Worm (Caenorhabditis elegans): ENCODE measurements around the gene B0495.9.

The B0495.9 gene

DNA sequence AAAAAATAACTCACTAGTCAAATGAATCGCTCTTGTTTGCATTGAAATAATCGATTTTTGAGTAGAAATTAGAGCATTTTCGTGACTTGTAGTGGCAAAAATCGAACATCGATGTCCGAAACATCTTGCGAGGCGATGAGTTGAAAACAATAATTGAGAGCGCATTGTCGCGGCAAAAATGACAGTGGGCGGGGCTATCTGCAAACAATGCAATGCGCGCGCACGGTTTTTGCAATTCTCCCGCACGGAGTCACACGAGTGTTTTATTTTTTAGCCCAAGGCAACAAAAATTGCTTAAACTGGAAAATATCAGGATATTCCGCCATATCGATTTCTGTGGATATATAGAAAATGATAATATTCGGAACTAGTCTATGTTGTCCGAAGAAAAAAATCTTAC lies at the start of gene B0495.9:
TSS of gene B0495.9 (minus strand) at position 171 of the 400 bp plus-strand sequence.
- TF ChIP-seq dao-5 (tag; optimal IDR thresholded peaks at IDR 0.05) (no peak), W03F9.2 (tag; optimal IDR thresholded peaks at IDR 0.05) (peak; percentile 14), him-1 (tag; optimal IDR thresholded peaks at IDR 0.05) (peak; percentile 78)

DNA sequence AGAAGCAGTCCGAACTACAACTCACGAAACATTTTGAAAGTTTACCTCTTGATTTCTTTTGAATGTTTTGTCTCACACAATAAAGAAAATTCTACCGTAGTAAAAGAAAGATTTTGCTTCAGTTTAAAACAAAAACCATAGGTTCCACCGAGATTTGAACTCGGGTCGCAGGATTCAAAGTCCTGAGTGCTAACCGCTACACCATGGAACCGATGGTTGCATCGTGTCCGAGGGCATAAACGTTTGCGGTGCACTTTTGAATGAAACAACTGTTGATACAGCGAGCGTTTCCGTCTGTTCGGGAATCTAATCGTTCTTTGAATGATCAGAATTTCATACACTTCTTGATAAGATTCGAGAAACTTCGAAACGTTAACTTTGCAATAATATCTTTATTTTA lies 48.3 kb upstream of the B0495.9 start:
- peak; percentile 38 for TF ChIP-seq dao-5 (tag; optimal IDR thresholded peaks at IDR 0.05)
- TF ChIP-seq W03F9.2 (tag; optimal IDR thresholded peaks at IDR 0.05) = peak; percentile 32
- no peak for TF ChIP-seq him-1 (tag; optimal IDR thresholded peaks at IDR 0.05)

DNA sequence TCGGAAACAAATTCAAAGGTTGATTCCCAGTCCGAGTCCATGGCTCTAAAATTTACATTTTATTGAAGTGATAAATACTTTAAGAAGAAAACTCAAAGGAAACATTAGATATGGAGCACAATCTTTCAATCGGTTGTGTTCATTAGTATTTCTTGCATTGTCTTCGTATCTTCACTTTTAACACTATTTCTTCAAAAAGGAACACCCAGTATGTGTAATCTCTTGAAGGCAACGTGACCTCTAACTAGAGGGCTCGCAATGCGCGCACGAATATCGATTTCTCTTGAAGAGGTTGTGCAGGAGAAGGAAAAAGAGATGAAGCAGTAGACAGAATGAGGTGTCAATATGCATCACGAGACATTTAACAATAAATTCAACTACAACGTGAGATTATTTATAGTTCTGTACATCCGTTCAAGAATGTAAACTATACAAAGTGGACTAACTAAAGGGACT lies 46.6 kb upstream of the B0495.9 start, which contains the start of the genes B0228.6 and B0228.1:
TSS of gene B0228.6 (minus strand) at position 51 of the 456 bp plus-strand sequence.
TSS of gene B0228.1 (plus strand) at position 228 of the 456 bp plus-strand sequence.
- TF ChIP-seq dao-5 (tag; optimal IDR thresholded peaks at IDR 0.05) = no peak
- no peak for TF ChIP-seq W03F9.2 (tag; optimal IDR thresholded peaks at IDR 0.05)

DNA sequence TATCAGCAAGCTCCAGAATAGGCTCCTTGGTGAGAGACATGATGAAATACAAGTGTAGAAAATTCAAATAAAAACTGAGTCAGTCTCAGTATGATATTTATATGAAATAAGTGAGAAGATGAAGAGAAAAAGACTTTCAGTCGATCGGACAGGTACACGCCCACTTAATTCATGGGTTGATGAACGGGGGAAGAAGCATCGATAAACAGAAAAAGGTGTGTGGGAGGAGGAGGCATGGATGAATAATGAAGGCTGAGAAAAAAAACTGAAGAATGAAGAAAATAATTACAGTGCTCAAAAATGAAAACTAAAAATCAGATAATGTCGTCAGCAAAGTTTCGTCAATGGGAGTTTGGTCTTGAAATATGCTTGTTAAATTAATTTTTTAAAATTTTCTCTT lies 45.0 kb upstream of the B0495.9 start, which contains the start of gene trx-1:
TSS of gene trx-1 (minus strand) at position 101 of the 400 bp plus-strand sequence.
- TF ChIP-seq W03F9.2 (tag; optimal IDR thresholded peaks at IDR 0.05) = no peak
- no peak for TF ChIP-seq dao-5 (tag; optimal IDR thresholded peaks at IDR 0.05)
- TF ChIP-seq him-1 (tag; optimal IDR thresholded peaks at IDR 0.05) = no peak

DNA sequence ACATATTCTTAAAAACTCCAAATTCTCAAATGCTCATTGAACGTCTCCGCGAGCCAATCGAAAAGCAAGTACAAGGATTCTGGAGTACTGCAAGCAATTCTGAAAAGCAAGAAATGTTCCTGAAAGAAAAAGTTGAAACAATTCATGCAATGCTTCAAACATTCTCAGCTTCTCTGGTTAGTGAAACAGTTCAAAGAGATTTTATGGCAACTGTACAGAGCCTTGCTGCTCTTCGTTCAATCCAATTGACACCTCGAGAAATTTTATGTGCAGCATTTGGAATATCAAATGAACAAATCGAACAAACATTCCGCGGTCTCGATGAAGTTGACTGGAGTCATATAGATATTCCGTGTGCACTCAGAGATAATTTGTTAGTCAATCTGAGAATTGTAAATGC lies 28.2 kb upstream of the B0495.9 start:
- TF ChIP-seq dao-5 (tag; optimal IDR thresholded peaks at IDR 0.05) = no peak
- no peak for TF ChIP-seq him-1 (tag; optimal IDR thresholded peaks at IDR 0.05)
- TF ChIP-seq W03F9.2 (tag; optimal IDR thresholded peaks at IDR 0.05) = no peak

DNA sequence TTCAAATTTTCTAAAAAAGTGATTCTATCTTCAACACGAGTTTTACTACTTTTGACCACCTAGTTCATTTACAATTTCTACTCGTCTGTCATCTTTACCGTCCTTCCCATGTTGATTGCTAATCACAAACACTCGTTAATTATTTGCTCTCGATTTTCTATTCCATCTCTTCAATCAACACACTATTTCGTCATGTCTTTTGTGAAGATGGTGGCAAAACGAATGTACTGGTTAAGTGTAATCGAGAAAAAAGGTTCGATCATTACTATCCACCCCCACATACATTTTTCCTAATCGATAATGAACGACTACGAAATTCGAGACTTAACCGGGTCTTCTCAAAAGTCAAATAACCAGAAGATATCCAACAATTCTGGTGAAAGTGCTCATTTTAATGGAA lies 16.1 kb upstream of the B0495.9 start, which contains the start of gene cpna-2:
TSS of gene cpna-2 (plus strand) at position 301 of the 400 bp plus-strand sequence.
- TF ChIP-seq dao-5 (tag; optimal IDR thresholded peaks at IDR 0.05) (no peak), W03F9.2 (tag; optimal IDR thresholded peaks at IDR 0.05) (no peak)

DNA sequence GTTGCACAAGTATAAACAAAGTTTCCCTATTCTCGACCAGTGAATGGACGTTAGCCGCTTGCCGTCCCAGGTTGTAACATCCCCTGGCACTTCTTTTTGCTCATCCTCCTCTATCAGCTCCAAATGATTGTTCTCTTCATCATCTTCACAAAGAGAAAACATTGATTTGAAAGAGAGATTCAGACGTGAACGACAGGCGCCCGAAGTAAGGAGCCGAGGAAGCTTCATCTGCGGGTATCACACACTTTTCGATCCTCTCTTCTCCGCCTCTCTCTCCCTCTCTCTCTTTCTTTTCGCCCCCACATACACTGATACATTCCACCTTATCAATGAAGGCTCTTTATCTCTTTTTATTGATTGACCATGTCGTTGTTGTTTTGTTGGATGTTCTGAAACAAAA lies 14.3 kb upstream of the B0495.9 start:
- TF ChIP-seq him-1 (tag; optimal IDR thresholded peaks at IDR 0.05) (no peak), dao-5 (tag; optimal IDR thresholded peaks at IDR 0.05) (no peak), W03F9.2 (tag; optimal IDR thresholded peaks at IDR 0.05) (no peak)

DNA sequence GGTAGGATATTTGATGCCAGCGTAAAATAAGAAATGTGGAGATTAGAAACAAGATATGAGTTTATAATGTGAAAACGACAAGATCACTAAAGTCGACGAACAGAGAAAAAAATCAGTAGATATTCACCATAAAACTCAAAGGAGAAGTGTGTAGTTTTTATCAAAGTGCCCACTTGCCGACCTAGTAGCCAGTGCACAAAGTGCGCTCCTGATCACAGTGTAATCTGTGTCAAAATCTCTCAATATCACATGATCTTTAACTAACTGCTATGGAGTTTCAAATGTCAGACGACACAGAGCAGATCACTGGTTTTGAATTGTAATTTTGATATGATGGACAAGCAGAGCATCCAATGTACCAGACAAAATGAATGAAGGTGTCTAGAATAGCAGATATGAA lies 12.0 kb upstream of the B0495.9 start:
- TF ChIP-seq dao-5 (tag; optimal IDR thresholded peaks at IDR 0.05) (no peak), him-1 (tag; optimal IDR thresholded peaks at IDR 0.05) (no peak), W03F9.2 (tag; optimal IDR thresholded peaks at IDR 0.05) (no peak)

DNA sequence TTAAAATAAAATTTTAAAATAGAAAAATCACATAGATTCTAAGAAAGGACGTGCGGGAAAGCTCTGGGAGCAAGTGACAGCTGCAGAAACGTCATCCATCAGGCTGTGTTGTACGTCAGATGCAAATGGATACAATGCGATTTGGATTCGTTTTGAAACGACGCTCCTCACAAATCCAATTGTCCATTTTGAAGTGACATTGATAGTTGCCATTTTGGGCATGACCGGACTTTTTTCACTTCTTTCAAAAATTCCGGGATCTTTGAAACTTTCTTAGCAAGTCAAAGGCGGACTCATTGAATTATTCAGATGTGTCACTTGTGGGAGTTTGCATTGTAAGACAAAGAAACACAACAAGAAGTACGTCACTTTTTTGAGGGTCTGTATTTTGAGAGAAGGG lies 10.5 kb upstream of the B0495.9 start:
- no peak for TF ChIP-seq him-1 (tag; optimal IDR thresholded peaks at IDR 0.05)

DNA sequence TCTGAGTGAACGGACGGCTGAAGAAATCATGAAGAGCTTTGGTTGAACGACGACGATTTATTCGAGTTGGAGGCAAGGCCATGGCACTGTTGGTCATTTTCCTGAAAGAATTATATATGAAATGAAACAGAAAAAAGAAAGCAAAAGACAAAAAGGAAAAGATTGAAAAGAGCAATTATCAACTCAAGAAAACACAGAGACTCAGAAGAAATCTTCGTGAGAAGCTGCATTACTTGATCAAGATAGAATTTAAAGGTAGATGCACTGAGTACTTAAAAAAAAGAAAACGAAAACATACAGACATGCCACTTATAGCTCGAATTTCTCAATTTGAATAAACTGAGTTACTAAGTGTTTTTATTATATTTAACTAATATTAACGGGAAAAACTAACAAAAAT lies 10.0 kb upstream of the B0495.9 start, which contains the start of gene cpna-5:
TSS of gene cpna-5 (minus strand) at position 101 of the 400 bp plus-strand sequence.
- no peak for TF ChIP-seq dao-5 (tag; optimal IDR thresholded peaks at IDR 0.05)
- no peak for TF ChIP-seq W03F9.2 (tag; optimal IDR thresholded peaks at IDR 0.05)
- TF ChIP-seq him-1 (tag; optimal IDR thresholded peaks at IDR 0.05) = no peak

DNA sequence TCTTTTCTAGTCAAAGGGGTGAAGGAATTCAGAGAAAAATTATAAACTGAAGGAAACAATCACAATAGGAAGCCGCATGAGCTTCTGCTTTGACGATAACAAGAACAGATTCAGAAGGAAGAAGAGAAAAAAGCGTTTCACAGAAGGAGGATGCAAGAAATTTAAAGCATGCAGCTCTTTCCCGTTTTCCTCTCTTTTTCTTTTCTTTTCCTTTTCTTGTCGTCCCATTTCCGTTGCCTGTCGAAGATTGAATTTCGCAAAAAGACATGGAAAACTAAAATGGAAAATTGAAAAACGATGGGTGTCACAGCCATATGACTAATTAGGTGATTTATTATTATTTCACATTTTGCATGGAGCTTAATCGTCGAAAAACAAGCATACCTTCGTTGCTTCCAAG lies 7.6 kb upstream of the B0495.9 start:
- TF ChIP-seq dao-5 (tag; optimal IDR thresholded peaks at IDR 0.05) (no peak), him-1 (tag; optimal IDR thresholded peaks at IDR 0.05) (no peak), W03F9.2 (tag; optimal IDR thresholded peaks at IDR 0.05) (no peak)

DNA sequence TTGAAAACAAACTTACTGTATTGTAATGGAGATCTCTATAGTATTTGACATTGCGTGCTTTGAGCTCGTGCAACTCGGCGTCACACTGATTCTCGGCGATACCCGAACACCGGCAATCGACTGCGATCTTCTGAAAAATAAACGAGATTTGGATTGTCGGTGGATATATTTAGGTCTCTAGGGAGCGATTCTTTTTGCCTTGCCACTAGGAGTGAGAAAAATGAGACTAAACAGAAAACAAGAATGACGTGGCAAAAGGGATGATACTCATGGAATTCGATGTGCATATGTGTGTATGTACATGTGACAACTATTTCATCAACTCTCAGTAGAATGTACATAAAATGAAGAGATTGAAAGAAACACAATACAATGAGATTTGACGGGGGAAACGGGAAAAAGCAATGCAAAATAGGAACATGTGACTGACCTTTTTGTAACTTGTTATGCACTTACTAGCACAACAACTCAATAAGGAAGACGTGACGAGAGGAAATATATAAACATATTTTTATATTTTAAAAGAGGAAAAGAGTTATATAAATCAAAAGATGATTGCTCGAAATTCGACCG lies 6.2 kb upstream of the B0495.9 start:
- TF ChIP-seq him-1 (tag; optimal IDR thresholded peaks at IDR 0.05) = no peak
- no peak for TF ChIP-seq dao-5 (tag; optimal IDR thresholded peaks at IDR 0.05)
- TF ChIP-seq W03F9.2 (tag; optimal IDR thresholded peaks at IDR 0.05) = no peak

DNA sequence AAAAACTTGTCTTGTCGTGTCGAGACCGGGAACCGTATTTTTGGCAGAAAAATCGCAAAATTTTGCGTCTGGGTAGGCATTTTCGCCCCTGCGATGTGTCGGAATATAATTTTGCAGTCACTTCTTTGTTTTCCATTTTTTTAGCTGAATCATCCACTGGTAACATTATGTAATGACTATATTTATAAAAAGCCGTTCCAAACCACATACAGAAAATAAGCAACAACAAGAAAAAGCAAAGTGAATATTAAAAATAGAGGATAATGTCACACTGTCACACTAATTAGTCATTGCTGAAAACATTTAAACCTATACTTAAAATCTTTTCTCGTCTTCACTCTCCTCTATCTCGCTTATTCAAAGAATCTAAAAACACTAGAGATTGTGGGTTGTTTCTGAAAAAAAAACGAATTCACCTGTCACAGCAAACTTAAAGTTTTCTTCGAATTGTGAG lies 818 bp upstream of the B0495.9 start, which contains the start of gene sre-1:
TSS of gene sre-1 (plus strand) at position 404 of the 454 bp plus-strand sequence.
- TF ChIP-seq him-1 (tag; optimal IDR thresholded peaks at IDR 0.05) = no peak
- no peak for TF ChIP-seq W03F9.2 (tag; optimal IDR thresholded peaks at IDR 0.05)
- no peak for TF ChIP-seq dao-5 (tag; optimal IDR thresholded peaks at IDR 0.05)

DNA sequence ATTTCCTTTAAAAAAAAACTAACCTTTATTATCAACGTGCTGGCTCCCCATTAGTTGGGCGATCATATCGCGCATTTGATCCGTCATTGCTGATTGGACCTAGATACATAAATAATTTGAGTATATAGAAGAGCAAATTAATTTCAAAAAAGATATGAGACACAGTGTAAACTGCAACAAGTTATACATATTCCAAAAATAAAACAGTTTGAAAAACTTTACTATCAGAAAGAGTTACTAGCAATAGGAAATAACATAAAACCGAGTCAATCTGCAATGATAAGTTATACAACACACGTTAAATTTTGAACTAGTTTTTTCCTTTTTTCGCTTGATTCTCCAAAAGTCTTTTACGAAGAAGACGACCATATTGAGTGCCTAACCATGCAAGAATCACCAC lies 1.1 kb downstream of the B0495.9 start, which contains the start of gene luc-7L:
TSS of gene luc-7L (minus strand) at position 101 of the 400 bp plus-strand sequence.
- TF ChIP-seq dao-5 (tag; optimal IDR thresholded peaks at IDR 0.05) = no peak
- TF ChIP-seq him-1 (tag; optimal IDR thresholded peaks at IDR 0.05) = no peak
- TF ChIP-seq W03F9.2 (tag; optimal IDR thresholded peaks at IDR 0.05) = no peak

DNA sequence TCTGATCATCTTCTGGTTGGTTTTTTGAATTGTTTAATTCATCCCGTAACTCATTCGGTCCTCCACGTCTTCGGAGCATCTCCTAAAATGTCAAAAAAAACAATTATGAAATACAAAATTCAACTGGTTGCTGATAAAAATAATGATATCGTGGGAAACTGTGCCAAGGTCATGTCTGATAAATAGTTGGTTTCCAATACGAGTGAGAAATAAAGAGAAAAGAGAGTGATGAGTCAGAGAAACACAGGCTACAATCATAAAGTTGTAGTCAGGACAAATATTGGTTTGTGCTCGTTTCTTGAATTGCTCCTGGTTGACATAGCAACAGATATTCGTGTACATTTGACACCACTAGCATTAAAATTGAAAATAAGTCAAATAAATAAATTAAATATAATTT lies 3.4 kb downstream of the B0495.9 start, which contains the start of gene B0495.7:
TSS of gene B0495.7 (minus strand) at position 82 of the 400 bp plus-strand sequence.
- no peak for TF ChIP-seq him-1 (tag; optimal IDR thresholded peaks at IDR 0.05)
- no peak for TF ChIP-seq W03F9.2 (tag; optimal IDR thresholded peaks at IDR 0.05)
- TF ChIP-seq dao-5 (tag; optimal IDR thresholded peaks at IDR 0.05) = no peak
